Fruit fly (Drosophila melanogaster): Measurements from ENCODE around the gene CG13630.

- no peak for TF ChIP-seq psq (optimal IDR thresholded peaks at IDR 0.05)
- no peak for TF ChIP-seq pan (optimal IDR thresholded peaks at IDR 0.05)
- TF ChIP-seq Dll (optimal IDR thresholded peaks at IDR 0.05): no peak
- no peak for TF ChIP-seq CG8478 (optimal IDR thresholded peaks at IDR 0.05)
Measured at dm6 chr3R:24717289-24717688, 1.9 kb downstream of the CG13630 start, which contains the start of gene Polr2L.
